Worm (Caenorhabditis elegans): ENCODE results near the gene srx-18.

DNA sequence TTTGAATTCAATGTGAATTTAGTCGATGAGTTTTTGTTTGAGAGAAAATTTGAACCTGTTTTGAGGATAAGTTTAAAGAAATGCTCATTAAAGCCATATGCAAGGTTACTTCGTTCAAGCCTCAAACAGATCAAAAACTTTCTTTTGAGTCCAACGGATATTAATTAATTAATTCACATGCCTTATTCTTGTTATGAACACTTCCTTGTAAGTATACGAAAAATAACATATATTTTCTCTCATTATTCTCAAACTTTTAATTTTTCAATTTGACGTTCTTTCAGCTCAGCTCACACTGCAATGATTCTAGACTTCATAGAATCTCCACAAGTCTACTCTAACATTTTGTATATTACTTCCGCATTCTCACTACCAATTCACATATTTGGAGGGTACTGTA, 29.6 kb upstream of the srx-18 start, which contains the start of gene srh-304:
- TF ChIP-seq snpc-4 (tag; optimal IDR thresholded peaks at IDR 0.05) (no peak), ceh-82 (tag; optimal IDR thresholded peaks at IDR 0.05) (no peak), egl-27 (tag; optimal IDR thresholded peaks at IDR 0.05) (no peak), unc-62 (GFP tag; optimal IDR thresholded peaks at IDR 0.05 in 1 of 2) (no peak), unc-62 (tag; optimal IDR thresholded peaks at IDR 0.05) (no peak)

All from whole organism, L4 larva.